Fruit fly (Drosophila melanogaster) whole organism, embryonic: ENCODE results near the gene CG31211.
A peak's percentile ranks its signal among the peaks of the same experiment; 100 is the strongest.

Experiments used
- Atf6 ChIP-seq: fragments of 200-800 bp; sonication (Bioruptor generic); IDR thresholded peaks from 2 replicates; pipeline ENCODE4 v1.3.6; 2022; ENCODE audit warnings: missing biosample characterization, missing genetic modification characterization
- BtbVII ChIP-seq: fragments of 200-800 bp; sonication (Bioruptor generic); optimal IDR thresholded peaks from 3 replicates; lab custom pipeline; 2017; ENCODE audit warnings: missing biosample characterization, mild to moderate bottlenecking, missing genetic modification characterization
- C15 ChIP-seq: fragments of 200-800 bp; sonication (Bioruptor generic); IDR thresholded peaks from 3 replicates; pipeline ENCODE4 v1.3.6; 2022; ENCODE audit warnings: missing biosample characterization, missing genetic modification characterization
- CG12769 ChIP-seq: fragments of 200-800 bp; sonication (Bioruptor generic); optimal IDR thresholded peaks from 2 replicates; lab custom pipeline; 2019; ENCODE audit warnings: missing biosample characterization, mild to moderate bottlenecking, missing genetic modification characterization, moderate library complexity
- CG13123 ChIP-seq: fragments of 200-800 bp; sonication (Bioruptor generic); optimal IDR thresholded peaks from 2 replicates; lab custom pipeline; 2016; ENCODE audit warnings: missing biosample characterization, missing genetic modification characterization
- CG14441 ChIP-seq: fragments of 200-800 bp; sonication (Bioruptor generic); IDR thresholded peaks from 2 replicates; pipeline ENCODE4 v1.3.6; 2022; ENCODE audit warnings: missing biosample characterization, missing genetic modification characterization
- CG15269 ChIP-seq: fragments of 200-800 bp; sonication (Bioruptor generic); optimal IDR thresholded peaks from 2 replicates; lab custom pipeline; 2018; ENCODE audit warnings: missing biosample characterization, mild to moderate bottlenecking, missing genetic modification characterization, moderate library complexity
- CG17361 ChIP-seq: fragments of 200-800 bp; sonication (Bioruptor generic); IDR thresholded peaks from 3 replicates; pipeline ENCODE4 v1.3.6; 2022; ENCODE audit warnings: missing biosample characterization, missing genetic modification characterization
- CG17385 ChIP-seq: fragments of 200-800 bp; sonication (Bioruptor generic); optimal IDR thresholded peaks from 3 replicates; lab custom pipeline; 2018; ENCODE audit warnings: missing biosample characterization, mild to moderate bottlenecking, missing genetic modification characterization
- CG2678 ChIP-seq: fragments of 200-800 bp; sonication (Bioruptor generic); optimal IDR thresholded peaks from 3 replicates; lab custom pipeline; 2019; ENCODE audit warnings: missing biosample characterization, mild to moderate bottlenecking, missing genetic modification characterization, moderate library complexity
- CG31224 ChIP-seq: fragments of 200-800 bp; sonication (Bioruptor generic); IDR thresholded peaks from 2 replicates; pipeline ENCODE4 v1.3.6; 2022; ENCODE audit warnings: missing biosample characterization, missing genetic modification characterization
- CG4360 ChIP-seq: fragments of 200-800 bp; sonication (Bioruptor generic); IDR thresholded peaks from 2 replicates; pipeline ENCODE4 v1.3.6; 2022; ENCODE audit warnings: missing biosample characterization, missing genetic modification characterization
- CG4820 ChIP-seq: fragments of 200-800 bp; sonication (Bioruptor generic); optimal IDR thresholded peaks from 3 replicates; lab custom pipeline; 2016; ENCODE audit warnings: missing biosample characterization, missing genetic modification characterization
- CG5180 ChIP-seq: fragments of 200-800 bp; sonication (Bioruptor generic); optimal IDR thresholded peaks from 3 replicates; lab custom pipeline; 2017; ENCODE audit warnings: missing biosample characterization, missing genetic modification characterization, mild to moderate bottlenecking, moderate library complexity, missing genetic modification reagents
- CG6175 ChIP-seq: fragments of 200-800 bp; sonication (Bioruptor generic); IDR thresholded peaks from 3 replicates; pipeline ENCODE4 v1.3.6; 2022; ENCODE audit warnings: missing biosample characterization, missing genetic modification characterization
- CG6254 ChIP-seq: fragments of 200-800 bp; sonication (Bioruptor generic); optimal IDR thresholded peaks from 3 replicates; lab custom pipeline; 2017; ENCODE audit warnings: mild to moderate bottlenecking, missing biosample characterization, missing genetic modification reagents, missing genetic modification characterization
- CG7839 ChIP-seq: fragments of 200-800 bp; sonication (Bioruptor generic); optimal IDR thresholded peaks from 3 replicates; lab custom pipeline; 2018; ENCODE audit warnings: missing biosample characterization, mild to moderate bottlenecking, missing genetic modification characterization, moderate library complexity
- CG8359 ChIP-seq: fragments of 200-800 bp; sonication (Bioruptor generic); optimal IDR thresholded peaks from 2 replicates; lab custom pipeline; 2017; ENCODE audit warnings: missing biosample characterization, mild to moderate bottlenecking, missing genetic modification characterization, borderline replicate concordance
- CG9215 ChIP-seq: fragments of 200-800 bp; sonication (Bioruptor generic); IDR thresholded peaks from 2 replicates; pipeline ENCODE4 v1.3.6; 2022; ENCODE audit warnings: missing biosample characterization, missing genetic modification characterization
- Dref ChIP-seq: fragments of 200-800 bp; sonication (Bioruptor generic); IDR thresholded peaks from 2 replicates; pipeline ENCODE4 v1.3.6; 2022; ENCODE audit warnings: missing biosample characterization, missing genetic modification characterization
- E2f2 ChIP-seq: fragments of 200-800 bp; sonication (Bioruptor generic); IDR thresholded peaks from 2 replicates; pipeline ENCODE4 v1.3.6; 2022; ENCODE audit warnings: missing biosample characterization, missing genetic modification characterization
- Eip74EF ChIP-seq, 2 experiments: fragments of 200-800 bp in 1 of 2; fragments of >200 bp in 1 of 2; sonication (Bioruptor generic) in 1 of 2; optimal IDR thresholded peaks; 2 replicates each; lab custom pipeline; 2017 to 2019; ENCODE audit warnings: missing biosample characterization in 2 of 2, missing genetic modification characterization in 2 of 2, mild to moderate bottlenecking in 1 of 2, moderate library complexity in 1 of 2
- Hmr ChIP-seq: fragments of 200-800 bp; sonication (Bioruptor generic); optimal IDR thresholded peaks from 3 replicates; lab custom pipeline; 2017; ENCODE audit warnings: mild to moderate bottlenecking, missing biosample characterization, missing genetic modification reagents, missing genetic modification characterization
- Med ChIP-seq: fragments of 200-800 bp; sonication (Bioruptor generic); peaks from one replicate; lab custom pipeline; 2016; ENCODE audit warnings: missing biosample characterization, missing genetic modification characterization, mild to moderate bottlenecking, inconsistent platforms, moderate library complexity
- NFAT ChIP-seq: fragments of 200-800 bp; sonication (Bioruptor generic); IDR thresholded peaks from 2 replicates; pipeline ENCODE4 v1.3.6; 2022; ENCODE audit warnings: missing biosample characterization, missing genetic modification characterization
- Oaz ChIP-seq: fragments of 200-800 bp; sonication (Bioruptor generic); IDR thresholded peaks from 2 replicates; pipeline ENCODE4 v1.3.6; 2022; ENCODE audit warnings: missing biosample characterization, missing genetic modification characterization
- Rfx ChIP-seq: fragments of 200-800 bp; sonication (Bioruptor generic); IDR thresholded peaks from 2 replicates; pipeline ENCODE4 v1.3.6; 2022; ENCODE audit warnings: missing biosample characterization, missing genetic modification characterization
- Side ChIP-seq: fragments of 200-800 bp; sonication (Bioruptor generic); optimal IDR thresholded peaks from 2 replicates; lab custom pipeline; 2016; ENCODE audit warnings: missing biosample characterization, missing genetic modification characterization
- TFAM ChIP-seq: fragments of 200-800 bp; sonication (Bioruptor generic); optimal IDR thresholded peaks from 2 replicates; lab custom pipeline; 2017; ENCODE audit warnings: missing biosample characterization, missing genetic modification characterization, inconsistent platforms
- al ChIP-seq: fragments of 200-800 bp; sonication (Bioruptor generic); IDR thresholded peaks from 2 replicates; pipeline ENCODE4 v1.3.6; 2022; ENCODE audit warnings: missing biosample characterization, missing genetic modification characterization
- amos ChIP-seq: fragments of 200-800 bp; sonication (Bioruptor generic); IDR thresholded peaks from 2 replicates; pipeline ENCODE4 v1.3.6; 2022; ENCODE audit warnings: missing biosample characterization, missing genetic modification characterization; ENCODE audit not compliant: partially characterized antibody
- aop ChIP-seq: fragments of 200-800 bp; sonication (Bioruptor generic); IDR thresholded peaks from 2 replicates; pipeline ENCODE4 v1.3.6; 2022; ENCODE audit warnings: missing biosample characterization, missing genetic modification characterization
- bbx ChIP-seq: fragments of 200-800 bp; sonication (Bioruptor generic); IDR thresholded peaks from 2 replicates; pipeline ENCODE4 v1.3.6; 2022; ENCODE audit warnings: missing biosample characterization, missing genetic modification characterization; ENCODE audit not compliant: partially characterized antibody
- chinmo ChIP-seq: fragments of 200-800 bp; sonication (Bioruptor generic); IDR thresholded peaks from 4 replicates; pipeline ENCODE4 v1.3.6; 2022; ENCODE audit warnings: missing biosample characterization, missing genetic modification characterization; ENCODE audit not compliant: partially characterized antibody
- chm ChIP-seq: fragments of 200-800 bp; sonication (Bioruptor generic); IDR thresholded peaks from 2 replicates; pipeline ENCODE4 v1.3.6; 2022; ENCODE audit warnings: missing biosample characterization, missing genetic modification characterization
- ci ChIP-seq: fragments of 200-800 bp; sonication (Bioruptor generic); IDR thresholded peaks from 3 replicates; pipeline ENCODE4 v1.3.6; 2022; ENCODE audit warnings: missing biosample characterization, missing genetic modification characterization
- crol ChIP-seq: fragments of 200-800 bp; sonication (Bioruptor generic); IDR thresholded peaks from 2 replicates; pipeline ENCODE4 v1.3.6; 2022; ENCODE audit warnings: missing biosample characterization, missing genetic modification characterization
- grau ChIP-seq: fragments of 200-800 bp; optimal IDR thresholded peaks from 3 replicates; lab custom pipeline; 2019; ENCODE audit warnings: missing biosample characterization, mild to moderate bottlenecking, missing genetic modification characterization, moderate library complexity
- kay ChIP-seq: fragments of 200-800 bp; sonication (Bioruptor generic); optimal IDR thresholded peaks from 2 replicates; lab custom pipeline; 2016; ENCODE audit warnings: missing biosample characterization, missing genetic modification characterization
- pum ChIP-seq: fragments of 200-800 bp; sonication (Bioruptor generic); optimal IDR thresholded peaks from 2 replicates; lab custom pipeline; 2016; ENCODE audit warnings: missing biosample characterization, missing genetic modification characterization
- sc ChIP-seq, 3 experiments: fragments of >200 bp in 2 of 3; fragments of 200-800 bp in 1 of 3; sonication (Bioruptor generic) in 1 of 3; optimal IDR thresholded peaks; 2 replicates in 2 of 3; 3 replicates in 1 of 3; lab custom pipeline; 2017; ENCODE audit warnings: mild to moderate bottlenecking in 1 of 3, missing biosample characterization in 1 of 3, missing genetic modification characterization in 1 of 3, missing genetic modification reagents in 1 of 3
- sd ChIP-seq: fragments of 200-800 bp; sonication (Bioruptor generic); optimal IDR thresholded peaks from 3 replicates; lab custom pipeline; 2018; ENCODE audit warnings: missing biosample characterization, mild to moderate bottlenecking, missing genetic modification characterization, moderate library complexity
- sens ChIP-seq: fragments of 200-800 bp; sonication (Bioruptor generic); peaks from one replicate; lab custom pipeline; 2016; ENCODE audit warnings: missing biosample characterization, missing genetic modification characterization
- sens-2 ChIP-seq: fragments of 200-800 bp; sonication (Bioruptor generic); IDR thresholded peaks from 2 replicates; pipeline ENCODE4 v1.3.6; 2022; ENCODE audit warnings: missing biosample characterization, missing genetic modification characterization
- twi ChIP-seq: fragments of 200-800 bp; optimal IDR thresholded peaks from 2 replicates; lab custom pipeline; 2019; ENCODE audit warnings: missing biosample characterization, mild to moderate bottlenecking, missing genetic modification characterization, moderate library complexity

CG31211 gene

DNA sequence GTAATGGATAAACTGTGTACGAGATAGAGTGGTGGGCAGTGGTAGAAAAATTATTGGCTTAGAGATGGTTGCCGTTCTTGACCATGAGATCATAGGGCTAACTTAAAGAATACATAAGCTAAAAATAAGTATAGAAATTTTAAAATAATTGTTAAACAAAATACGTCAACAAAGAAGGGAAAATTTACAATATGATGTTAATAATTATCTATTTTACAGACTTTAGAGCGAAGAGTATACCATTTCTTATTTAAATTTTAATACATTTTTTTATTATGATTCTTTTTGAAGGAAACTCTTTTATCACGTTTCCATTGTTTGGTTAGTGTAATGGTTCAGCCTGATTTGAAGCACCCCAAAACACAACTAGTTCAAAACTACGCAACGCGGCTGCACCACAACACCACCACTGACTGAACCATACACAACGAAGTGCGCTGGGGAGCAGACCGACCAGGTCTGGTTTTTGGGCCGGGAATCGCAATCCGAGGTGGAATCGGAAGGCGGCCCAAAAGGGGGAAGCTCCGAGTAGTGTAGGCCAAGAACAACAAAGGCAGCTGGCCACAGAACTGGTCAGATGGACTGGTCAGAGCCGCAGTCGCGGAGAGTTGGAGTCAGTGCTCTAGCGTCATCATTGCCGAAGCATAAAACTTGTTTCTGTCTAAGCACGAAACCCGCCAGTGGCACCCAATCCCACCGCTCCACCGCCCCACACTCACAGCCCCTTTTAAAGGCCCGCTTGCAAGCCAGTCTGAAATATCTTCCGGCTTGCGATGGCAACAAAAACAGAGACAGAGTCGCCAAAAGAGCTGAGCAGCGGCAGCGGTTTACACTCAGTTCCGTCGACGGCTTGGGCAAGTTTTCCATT is 3.8 kb upstream of the CG31211 start:
- peak; percentile 81 for TF ChIP-seq CG12769 (tag; lab: Kevin White, UChicago)
- TF ChIP-seq Med = peak; percentile 58
- no peak for TF ChIP-seq Dref (GFP tag; lab: Robert Waterston, UW)
- peak; percentile 26; the same call in 1 of the 2 replicates for TF ChIP-seq CG31224 (GFP tag; lab: Robert Waterston, UW)
- TF ChIP-seq CG17385 (GFP tag; lab: Kevin White, UChicago) = no peak
- TF ChIP-seq aop (GFP tag; lab: Robert Waterston, UW) = no peak
- peak; percentile 8 for TF ChIP-seq sd
- TF ChIP-seq CG5180 = no peak
- peak in 1 of 2 experiments; percentile 62 for TF ChIP-seq Eip74EF (GFP tag; optimal IDR thresholded peaks at IDR 0.05; lab: Kevin White, UChicago)
- TF ChIP-seq crol (GFP tag; lab: Robert Waterston, UW) = peak; percentile 55
- TF ChIP-seq ci (GFP tag; lab: Robert Waterston, UW) = 0 out of 3 replicates have a peak, but pooled peaks have one; percentile 32
- TF ChIP-seq al (GFP tag; lab: Robert Waterston, UW) = 0 out of 2 replicates have a peak, but pooled peaks have one; percentile 6
- TF ChIP-seq CG8359 (GFP tag; lab: Kevin White, UChicago) = no peak
- 0 out of 2 replicates have a peak, but pooled peaks have one; percentile 4 for TF ChIP-seq NFAT (GFP tag; lab: Robert Waterston, UW)
- peak; percentile 65; the same call in 1 of the 3 replicates for TF ChIP-seq CG6175 (GFP tag; lab: Robert Waterston, UW)
- TF ChIP-seq chinmo (GFP tag; lab: Robert Waterston, UW) = peak; percentile 84
- TF ChIP-seq twi = no peak
- no peak for TF ChIP-seq BtbVII (GFP tag; lab: Kevin White, UChicago)
- no peak for TF ChIP-seq Side (GFP tag; lab: Kevin White, UChicago)
- TF ChIP-seq bbx (GFP tag; lab: Robert Waterston, UW) = 0 out of 2 replicates have a peak, but pooled peaks have one; percentile 23
- 0 out of 2 replicates have a peak, but pooled peaks have one; percentile 21 for TF ChIP-seq chm (GFP tag; lab: Robert Waterston, UW)
- peak; percentile 67 for TF ChIP-seq sens (GFP tag; lab: Kevin White, UChicago)
- no peak for TF ChIP-seq C15
- TF ChIP-seq Oaz = 0 out of 2 replicates have a peak, but pooled peaks have one; percentile 7
- TF ChIP-seq, all 482 proteins: peak for 15

DNA sequence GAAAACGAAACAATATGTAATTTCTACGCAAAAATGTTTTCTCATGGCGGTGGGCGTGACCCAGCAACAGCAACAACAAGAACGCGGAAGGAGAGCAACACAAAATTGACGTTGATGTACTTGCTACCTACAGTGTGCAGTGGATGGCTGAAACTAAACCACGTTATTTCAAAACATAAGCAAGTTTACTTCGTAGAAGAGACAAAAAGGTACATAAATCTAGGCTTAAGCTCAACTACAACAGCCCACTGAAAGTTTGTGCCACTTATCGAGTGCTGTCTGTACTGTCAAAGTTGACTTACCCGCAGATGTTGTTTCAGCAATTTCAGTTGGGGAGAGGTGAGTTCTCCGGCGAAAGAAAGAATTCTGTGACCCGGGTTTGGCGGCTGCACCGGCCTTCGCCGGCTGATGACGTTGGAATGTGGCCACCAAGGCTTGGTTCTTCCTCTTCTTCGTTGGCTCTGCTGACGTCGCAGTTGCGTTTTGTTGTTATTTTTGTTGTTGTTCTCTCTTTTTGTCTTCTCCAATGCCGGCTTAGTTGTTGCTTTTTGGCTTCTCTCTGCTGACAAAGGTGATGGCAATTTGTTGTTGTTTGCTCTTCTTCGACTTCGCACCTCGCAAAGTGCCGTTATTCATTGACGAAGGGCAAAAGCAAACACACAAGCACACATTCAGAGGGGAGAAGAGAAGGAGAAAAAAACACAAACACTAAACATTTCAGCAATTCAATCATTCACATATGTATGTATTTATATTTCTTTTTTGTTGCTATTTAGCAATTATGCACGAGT is 2.2 kb upstream of the CG31211 start:
- TF ChIP-seq CG9215 (no peak), kay (GFP tag; lab: Kevin White, UChicago) (no peak), grau (peak; percentile 84), Hmr (GFP tag; lab: Kevin White, UChicago) (peak; percentile 26), CG13123 (GFP tag; lab: Kevin White, UChicago) (no peak), CG6254 (GFP tag; lab: Kevin White, UChicago) (no peak), CG4820 (GFP tag; lab: Kevin White, UChicago) (no peak), E2f2 (GFP tag; lab: Robert Waterston, UW) (peak; percentile 7; the same call in 1 of the 2 replicates), TFAM (GFP tag; lab: Kevin White, UChicago) (no peak), sc (optimal IDR thresholded peaks at IDR 0.05; lab: Kevin White, UChicago) (no peak), sc (GFP tag; optimal IDR thresholded peaks at IDR 0.05; lab: Kevin White, UChicago) (no peak), CG14441 (GFP tag; lab: Robert Waterston, UW) (peak; percentile 52; the same call in 1 of the 2 replicates), CG4360 (GFP tag; lab: Robert Waterston, UW) (peak; percentile 80), CG15269 (no peak), Atf6 (no peak), CG2678 (peak; percentile 32), chinmo (GFP tag; lab: Robert Waterston, UW) (0 out of 4 replicates have a peak, but pooled peaks have one; percentile 56), sens-2 (GFP tag; lab: Robert Waterston, UW) (no peak), Rfx (GFP tag; lab: Robert Waterston, UW) (peak; percentile 64), CG7839 (tag; lab: Kevin White, UChicago) (peak; percentile 34), CG6175 (GFP tag; lab: Robert Waterston, UW) (no peak), pum (GFP tag; lab: Kevin White, UChicago) (no peak), CG17361 (GFP tag; lab: Robert Waterston, UW) (no peak), amos (GFP tag; lab: Robert Waterston, UW) (no peak)
